Fruit fly (Drosophila melanogaster) whole organism, wandering third instar larva: ENCODE measurements around the gene CG42335.

Source experiments
- Vsx2 ChIP-seq: fragments of 200-300, 225-300 bp; sonication (Bioruptor generic); optimal IDR thresholded peaks from 2 replicates; lab custom pipeline; 2018; ENCODE audit warnings: missing biosample characterization, missing genetic modification characterization; ENCODE audit not compliant: partially characterized antibody
- dmrt93B ChIP-seq: fragments of 200-800 bp; sonication (Bioruptor generic); optimal IDR thresholded peaks from 2 replicates; lab custom pipeline; 2018; ENCODE audit warnings: missing biosample characterization, mild to moderate bottlenecking, missing genetic modification characterization

- TF ChIP-seq dmrt93B, result no peak
- no peak for TF ChIP-seq Vsx2 (GFP tag; lab: Kevin White, UChicago)
Measured at dm6 chr3R:21757550-21757949, 1.0 kb upstream of the CG42335 start.
